Fruit fly (Drosophila melanogaster) whole organism, wandering third instar larva: Measurements from ENCODE around the gene lilli.

Experiments
- Abd-B ChIP-seq: fragments of >200 bp; optimal IDR thresholded peaks from 2 replicates; lab custom pipeline; 2017; ENCODE audit warnings: missing biosample characterization, missing genetic modification characterization
- CG32264 ChIP-seq: fragments of 200-800 bp; sonication (Bioruptor generic); optimal IDR thresholded peaks from 2 replicates; lab custom pipeline; 2016; ENCODE audit warnings: missing biosample characterization, missing genetic modification characterization
- CG9705 ChIP-seq: fragments of 200-800 bp; sonication (Bioruptor generic); optimal IDR thresholded peaks from 2 replicates; lab custom pipeline; 2018; ENCODE audit warnings: missing biosample characterization, mild to moderate bottlenecking, missing genetic modification characterization
- CrebA ChIP-seq: fragments of 200-800 bp; sonication (Bioruptor generic); optimal IDR thresholded peaks from 2 replicates; lab custom pipeline; 2016; ENCODE audit warnings: missing biosample characterization, mild to moderate bottlenecking, missing genetic modification characterization, borderline replicate concordance
- Dfd ChIP-seq: fragments of >200 bp; optimal IDR thresholded peaks from 2 replicates; lab custom pipeline; 2017; ENCODE audit warnings: missing biosample characterization, missing genetic modification characterization
- Dif ChIP-seq: fragments of 200-275, 200-300 bp; sonication (Bioruptor generic); optimal IDR thresholded peaks from 2 replicates; lab custom pipeline; 2018; ENCODE audit warnings: missing biosample characterization, missing genetic modification characterization; ENCODE audit not compliant: partially characterized antibody
- GATAd ChIP-seq: sonication (Bioruptor generic); optimal IDR thresholded peaks from 2 replicates; lab custom pipeline; 2016; ENCODE audit warnings: missing biosample characterization, missing genetic modification characterization
- Hnf4 ChIP-seq: fragments of 200-800 bp; sonication (Bioruptor generic); optimal IDR thresholded peaks from 2 replicates; lab custom pipeline; 2016; ENCODE audit warnings: missing biosample characterization, mild to moderate bottlenecking, missing genetic modification characterization
- Hr83 ChIP-seq: fragments of 200-300 bp; sonication (Bioruptor generic); optimal IDR thresholded peaks from 2 replicates; lab custom pipeline; 2016; ENCODE audit warnings: missing biosample characterization, mild to moderate bottlenecking, missing genetic modification characterization, moderate library complexity; ENCODE audit not compliant: poor library complexity, severe bottlenecking
- Jra ChIP-seq: sonication (Bioruptor generic); optimal IDR thresholded peaks from 2 replicates; lab custom pipeline; 2016; ENCODE audit warnings: missing biosample characterization, missing genetic modification characterization
- Mio ChIP-seq: sonication (Bioruptor generic); optimal IDR thresholded peaks from 2 replicates; lab custom pipeline; 2016; ENCODE audit warnings: missing biosample characterization, missing genetic modification characterization
- Myc ChIP-seq: fragments of >200 bp; optimal IDR thresholded peaks from 2 replicates; lab custom pipeline; 2017
- OdsH ChIP-seq: fragments of 200-800 bp; sonication (Bioruptor generic); optimal IDR thresholded peaks from 2 replicates; lab custom pipeline; 2016; ENCODE audit warnings: missing biosample characterization, mild to moderate bottlenecking, missing genetic modification characterization
- Rel ChIP-seq, 2 experiments: fragments of 200-800 bp; sonication (Bioruptor generic) in 1 of 2; optimal IDR thresholded peaks; 2 replicates in 1 of 2; 3 replicates in 1 of 2; lab custom pipeline; 2016 to 2019; ENCODE audit warnings: mild to moderate bottlenecking in 2 of 2, missing biosample characterization in 2 of 2, missing genetic modification characterization in 2 of 2, moderate library complexity in 1 of 2
- Sp1 ChIP-seq: fragments of 200-800 bp; sonication (Bioruptor generic); optimal IDR thresholded peaks from 3 replicates; lab custom pipeline; 2019; ENCODE audit warnings: missing biosample characterization, mild to moderate bottlenecking, missing genetic modification characterization, moderate library complexity
- Vsx2 ChIP-seq: fragments of 200-300, 225-300 bp; sonication (Bioruptor generic); optimal IDR thresholded peaks from 2 replicates; lab custom pipeline; 2018; ENCODE audit warnings: missing biosample characterization, missing genetic modification characterization; ENCODE audit not compliant: partially characterized antibody
- br ChIP-seq: fragments of 200-800 bp; sonication (Bioruptor generic); optimal IDR thresholded peaks from 2 replicates; lab custom pipeline; 2016; ENCODE audit warnings: missing biosample characterization, missing genetic modification characterization
- brk ChIP-seq: fragments of 200-800 bp; sonication (Bioruptor generic); optimal IDR thresholded peaks from 2 replicates; lab custom pipeline; 2016; ENCODE audit warnings: missing biosample characterization, mild to moderate bottlenecking, missing genetic modification characterization
- dl ChIP-seq, 2 experiments: fragments of 175-275, 200-275 bp in 1 of 2; fragments of 200-275 bp in 1 of 2; sonication (Bioruptor generic); optimal IDR thresholded peaks; lab custom pipeline; 2018; ENCODE audit warnings: mild to moderate bottlenecking in 2 of 2, missing biosample characterization in 2 of 2, missing genetic modification characterization in 2 of 2, moderate library complexity in 2 of 2; ENCODE audit not compliant: partially characterized antibody in 2 of 2, insufficient read depth in 1 of 2
- dmrt93B ChIP-seq: fragments of 200-800 bp; sonication (Bioruptor generic); optimal IDR thresholded peaks from 2 replicates; lab custom pipeline; 2018; ENCODE audit warnings: missing biosample characterization, mild to moderate bottlenecking, missing genetic modification characterization
- dsf ChIP-seq: sonication (Bioruptor generic); optimal IDR thresholded peaks from 2 replicates; lab custom pipeline; 2016; ENCODE audit warnings: missing biosample characterization, missing genetic modification characterization, borderline replicate concordance
- ey ChIP-seq: fragments of 200-800 bp; sonication (Bioruptor generic); optimal IDR thresholded peaks from 2 replicates; lab custom pipeline; 2016; ENCODE audit warnings: missing biosample characterization, missing genetic modification characterization
- foxo ChIP-seq, 2 experiments: fragments of 200-800 bp; sonication (Bioruptor generic); optimal IDR thresholded peaks; 2 replicates in 1 of 2; 3 replicates in 1 of 2; lab custom pipeline; 2016 to 2017; ENCODE audit warnings: missing biosample characterization in 2 of 2, missing genetic modification characterization in 2 of 2
- fru ChIP-seq: fragments of 200-800 bp; sonication (Bioruptor generic); optimal IDR thresholded peaks from 3 replicates; lab custom pipeline; 2016; ENCODE audit warnings: missing biosample characterization, mild to moderate bottlenecking, missing genetic modification characterization
- h ChIP-seq: fragments of 200-800 bp; sonication (Bioruptor generic); optimal IDR thresholded peaks from 3 replicates; lab custom pipeline; 2016; ENCODE audit warnings: missing biosample characterization, mild to moderate bottlenecking, missing genetic modification characterization
- jim ChIP-seq: fragments of 175-275, 200-325 bp; sonication (Bioruptor generic); optimal IDR thresholded peaks from 2 replicates; lab custom pipeline; 2016; ENCODE audit warnings: missing biosample characterization, mild to moderate bottlenecking, missing genetic modification characterization
- lola ChIP-seq: fragments of >200 bp; optimal IDR thresholded peaks from 2 replicates; lab custom pipeline; 2017; ENCODE audit warnings: missing biosample characterization, missing genetic modification characterization
- pan ChIP-seq: fragments of >200 bp; optimal IDR thresholded peaks from 2 replicates; lab custom pipeline; 2017
- psq ChIP-seq: fragments of 200-800 bp; sonication (Bioruptor generic); optimal IDR thresholded peaks from 3 replicates; lab custom pipeline; 2017; ENCODE audit warnings: missing biosample characterization, mild to moderate bottlenecking, missing genetic modification characterization, moderate library complexity
- rgr ChIP-seq: fragments of 200-800 bp; sonication (Bioruptor generic); optimal IDR thresholded peaks from 3 replicates; lab custom pipeline; 2016; ENCODE audit warnings: missing biosample characterization, mild to moderate bottlenecking, missing genetic modification characterization
- sage ChIP-seq: fragments of 200-800 bp; sonication (Bioruptor generic); optimal IDR thresholded peaks from 2 replicates; lab custom pipeline; 2016; ENCODE audit warnings: missing biosample characterization, mild to moderate bottlenecking, missing genetic modification characterization
- sv ChIP-seq: fragments of 200-800 bp; sonication (Bioruptor generic); optimal IDR thresholded peaks from 3 replicates; lab custom pipeline; 2016; ENCODE audit warnings: missing biosample characterization, missing genetic modification characterization
- tai ChIP-seq: sonication (Bioruptor generic); optimal IDR thresholded peaks from 2 replicates; lab custom pipeline; 2016; ENCODE audit warnings: missing biosample characterization, missing genetic modification characterization
- usp ChIP-seq: fragments of >200 bp; optimal IDR thresholded peaks from 2 replicates; lab custom pipeline; 2017; ENCODE audit warnings: missing biosample characterization, missing genetic modification characterization
- woc ChIP-seq: sonication (Bioruptor generic); optimal IDR thresholded peaks from 2 replicates; lab custom pipeline; 2016; ENCODE audit warnings: missing biosample characterization, mild to moderate bottlenecking, missing genetic modification characterization

The lilli gene

DNA sequence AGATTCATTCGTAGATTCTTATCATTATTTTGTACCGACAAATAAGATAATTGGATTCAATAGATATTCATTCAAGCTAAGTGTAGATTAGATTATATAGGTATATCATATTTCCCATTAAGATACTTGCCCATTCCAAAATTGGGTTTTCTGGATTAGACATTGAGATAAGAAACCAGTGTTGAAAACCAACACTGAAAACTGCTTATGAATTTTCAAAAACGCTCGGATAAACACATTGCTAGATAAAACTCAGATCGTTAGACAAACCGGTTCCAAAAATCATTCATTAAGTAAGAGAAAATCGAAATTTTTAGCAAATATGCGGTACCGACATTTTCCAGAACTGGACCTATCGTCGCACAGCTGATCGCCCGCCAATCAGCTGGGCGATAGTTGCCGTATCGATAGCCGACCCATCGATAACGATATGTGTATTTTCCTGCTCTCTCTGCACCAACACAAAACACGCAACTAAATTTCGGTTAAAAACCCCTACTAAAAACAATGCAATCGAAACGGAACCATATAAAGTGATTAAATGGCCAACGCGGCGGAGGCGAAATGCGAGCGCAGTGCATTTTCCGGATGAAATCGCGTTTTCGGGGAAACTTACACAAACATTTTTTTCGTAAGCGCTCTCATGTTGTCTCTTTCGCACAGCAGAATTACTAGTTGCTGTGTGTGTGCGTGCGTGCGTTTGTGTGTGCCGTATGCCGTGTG lies at the start of gene lilli, which contains the start of gene NTPase:
lilli (plus strand) TSS at position 427 of the 723 bp plus-strand sequence.
NTPase (minus strand) TSS at position 348 of the 723 bp plus-strand sequence.
- TF ChIP-seq Vsx2 (GFP tag; lab: Kevin White, UChicago) (no peak), Rel (GFP tag; optimal IDR thresholded peaks at IDR 0.05; lab: Kevin White, UChicago) (no peak), Rel (tag; optimal IDR thresholded peaks at IDR 0.05; lab: Kevin White, UChicago) (peak; percentile 40), tai (no peak), lola (GFP tag; lab: Kevin White, UChicago) (peak; percentile 16), OdsH (GFP tag; lab: Kevin White, UChicago) (peak; percentile 66), CG32264 (GFP tag; lab: Kevin White, UChicago) (peak; percentile 7), foxo (GFP tag; optimal IDR thresholded peaks at IDR 0.05; lab: Kevin White, UChicago) (peak; percentile 46 to 75), fru (GFP tag; lab: Kevin White, UChicago) (peak; percentile 94), Hr83 (peak; percentile 75), sv (GFP tag; lab: Kevin White, UChicago) (peak; percentile 84), pan (lab: Kevin White, UChicago) (no peak), CG9705 (GFP tag; lab: Kevin White, UChicago) (no peak), Jra (GFP tag; lab: Kevin White, UChicago) (peak; percentile 58), GATAd (peak; percentile 57), br (peak; percentile 48), Abd-B (GFP tag; lab: Kevin White, UChicago) (peak; percentile 45), Dfd (no peak), CrebA (GFP tag; lab: Kevin White, UChicago) (no peak), woc (GFP tag; lab: Kevin White, UChicago) (peak; percentile 37), h (GFP tag; lab: Kevin White, UChicago) (peak; percentile 80), rgr (GFP tag; lab: Kevin White, UChicago) (peak; percentile 59), ey (GFP tag; lab: Kevin White, UChicago) (peak; percentile 51), Mio (GFP tag; lab: Kevin White, UChicago) (peak; percentile 7), Dif (no peak), dmrt93B (peak; percentile 4), Sp1 (GFP tag; lab: Kevin White, UChicago) (peak; percentile 14), dsf (GFP tag; lab: Kevin White, UChicago) (peak; percentile 58), usp (GFP tag; lab: Kevin White, UChicago) (no peak), brk (peak; percentile 11), Hnf4 (GFP tag; lab: Kevin White, UChicago) (peak; percentile 80), jim (GFP tag; lab: Kevin White, UChicago) (no peak)
- TF ChIP-seq, all 38 proteins: peak for 22

dm6 chr2L:2837742-2838461 lies 47.8 kb upstream of the lilli start, which contains the start of the genes CG3119 and Cpr23B:
Gene CG3119 (minus strand): TSS chr2L:2837833.
Gene Cpr23B (plus strand): TSS chr2L:2838411.
- no peak for TF ChIP-seq brk
- no peak for TF ChIP-seq Myc (lab: Kevin White, UChicago)
- no peak for TF ChIP-seq GATAd
- TF ChIP-seq dl (GFP tag; optimal IDR thresholded peaks at IDR 0.05; lab: Kevin White, UChicago; ENCODE audit: insufficient read depth in 1 of 2, partially characterized antibody in 2 of 2) = no peak
- no peak for TF ChIP-seq CrebA (GFP tag; lab: Kevin White, UChicago)

dm6 chr2L:2839850-2840249 lies 45.9 kb upstream of the lilli start, which contains the start of gene CG2975:
Gene CG2975 (plus strand): TSS chr2L:2840124.
- TF ChIP-seq sv (GFP tag; lab: Kevin White, UChicago) (no peak), brk (no peak), rgr (GFP tag; lab: Kevin White, UChicago) (no peak), CrebA (GFP tag; lab: Kevin White, UChicago) (no peak), dsf (GFP tag; lab: Kevin White, UChicago) (no peak), h (GFP tag; lab: Kevin White, UChicago) (no peak), sage (GFP tag; lab: Kevin White, UChicago) (no peak), Myc (lab: Kevin White, UChicago) (no peak), psq (GFP tag; lab: Kevin White, UChicago) (no peak), Vsx2 (GFP tag; lab: Kevin White, UChicago) (no peak), dl (GFP tag; optimal IDR thresholded peaks at IDR 0.05; lab: Kevin White, UChicago; ENCODE audit: insufficient read depth in 1 of 2, partially characterized antibody in 2 of 2) (no peak), Jra (GFP tag; lab: Kevin White, UChicago) (no peak), fru (GFP tag; lab: Kevin White, UChicago) (no peak)
- TF ChIP-seq, all 38 proteins: peak for 0
